Worm (Caenorhabditis elegans) whole organism, midembryonic: Measurements from ENCODE around the gene D1025.1.

Source experiments
- T22C8.4 ChIP-seq: fragments of 200-800 bp; sonication (Bioruptor generic); IDR thresholded peaks from 2 replicates; pipeline ENCODE4 v1.3.6; 2022; ENCODE audit warnings: missing genetic modification characterization, missing compliant biosample characterization
- cog-1 ChIP-seq: sonication (generic microtip); optimal IDR thresholded peaks from 2 replicates; lab custom pipeline; 2016; ENCODE audit warnings: missing genetic modification characterization, missing compliant biosample characterization
- flt-1 ChIP-seq: fragments of 200-800 bp; sonication (Bioruptor generic); IDR thresholded peaks from 2 replicates; pipeline ENCODE4 v1.3.6; 2022; ENCODE audit warnings: missing genetic modification characterization, missing compliant biosample characterization
- klf-2 ChIP-seq: fragments of 200-800 bp; sonication (Bioruptor generic); conservative IDR thresholded peaks from 2 replicates; pipeline ENCODE4 v1.3.6; 2022; ENCODE audit warnings: missing genetic modification reagents, missing genetic modification characterization, missing compliant biosample characterization
- med-1 ChIP-seq: sonication (generic microtip); optimal IDR thresholded peaks from 2 replicates; lab custom pipeline; 2017; ENCODE audit warnings: missing genetic modification characterization, mild to moderate bottlenecking, missing compliant biosample characterization, antibody characterized with exemption, missing genetic modification reagents; ENCODE audit not compliant: insufficient read depth
- ref-1 ChIP-seq: fragments of 200-800 bp; sonication (Bioruptor generic); conservative IDR thresholded peaks from 2 replicates; pipeline ENCODE4 v1.3.6; 2022; ENCODE audit warnings: missing genetic modification reagents, missing genetic modification characterization, missing compliant biosample characterization
- tab-1 ChIP-seq: fragments of 200-800 bp; sonication (Bioruptor generic); IDR thresholded peaks from 2 replicates; pipeline ENCODE4 v1.3.6; 2022; ENCODE audit warnings: missing genetic modification characterization, missing compliant biosample characterization
- ztf-23 ChIP-seq: fragments of 200-800 bp; sonication (Bioruptor generic); IDR thresholded peaks from 2 replicates; pipeline ENCODE4 v1.3.6; 2022; ENCODE audit warnings: missing genetic modification reagents, missing genetic modification characterization, missing compliant biosample characterization
- ztf-29 ChIP-seq: fragments of 200-800 bp; sonication (Bioruptor generic); IDR thresholded peaks from 2 replicates; pipeline ENCODE4 v1.3.6; 2022; ENCODE audit warnings: missing genetic modification reagents, missing genetic modification characterization, missing compliant biosample characterization

DNA sequence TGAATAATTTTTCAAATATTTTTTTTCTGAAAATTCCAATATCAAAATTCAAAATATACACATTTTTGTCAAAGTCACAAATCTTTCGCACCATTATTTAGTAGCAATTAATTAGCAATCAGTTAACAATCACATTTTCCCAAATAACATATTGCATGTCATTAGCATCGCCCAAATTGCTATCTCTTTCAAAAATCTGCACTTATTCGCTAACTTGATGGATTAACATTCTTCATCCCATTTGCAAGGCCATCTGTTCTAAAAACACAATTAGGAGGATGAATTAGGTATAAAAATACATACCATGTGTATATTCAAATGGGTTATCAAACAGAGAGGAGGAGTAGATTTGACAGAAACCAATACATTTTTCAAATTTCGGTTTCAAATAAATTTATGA is 33.2 kb upstream of the D1025.1 start:
- TF ChIP-seq klf-2 (GFP tag; lab: Robert Waterston, UW): no peak
- no peak for TF ChIP-seq tab-1
- TF ChIP-seq T22C8.4: no peak
- TF ChIP-seq flt-1 (GFP tag; lab: Robert Waterston, UW): no peak
- TF ChIP-seq ztf-23 (GFP tag; lab: Robert Waterston, UW): no peak
- no peak for TF ChIP-seq ztf-29
- TF ChIP-seq ref-1 (GFP tag; lab: Robert Waterston, UW): no peak
- no peak for TF ChIP-seq cog-1 (tag; lab: Kevin White, UChicago)
- TF ChIP-seq med-1 (GFP tag; lab: Kevin White, UChicago): no peak
